Worm (Caenorhabditis elegans) whole organism, midembryonic: ENCODE results near the gene B0395.3.

Source experiments
- flt-1 ChIP-seq: fragments of 200-800 bp; sonication (Bioruptor generic); IDR thresholded peaks from 2 replicates; pipeline ENCODE4 v1.3.6; 2022; ENCODE audit warnings: missing genetic modification characterization, missing compliant biosample characterization
- ref-1 ChIP-seq: fragments of 200-800 bp; sonication (Bioruptor generic); conservative IDR thresholded peaks from 2 replicates; pipeline ENCODE4 v1.3.6; 2022; ENCODE audit warnings: missing genetic modification reagents, missing genetic modification characterization, missing compliant biosample characterization
- ztf-23 ChIP-seq: fragments of 200-800 bp; sonication (Bioruptor generic); IDR thresholded peaks from 2 replicates; pipeline ENCODE4 v1.3.6; 2022; ENCODE audit warnings: missing genetic modification reagents, missing genetic modification characterization, missing compliant biosample characterization

DNA sequence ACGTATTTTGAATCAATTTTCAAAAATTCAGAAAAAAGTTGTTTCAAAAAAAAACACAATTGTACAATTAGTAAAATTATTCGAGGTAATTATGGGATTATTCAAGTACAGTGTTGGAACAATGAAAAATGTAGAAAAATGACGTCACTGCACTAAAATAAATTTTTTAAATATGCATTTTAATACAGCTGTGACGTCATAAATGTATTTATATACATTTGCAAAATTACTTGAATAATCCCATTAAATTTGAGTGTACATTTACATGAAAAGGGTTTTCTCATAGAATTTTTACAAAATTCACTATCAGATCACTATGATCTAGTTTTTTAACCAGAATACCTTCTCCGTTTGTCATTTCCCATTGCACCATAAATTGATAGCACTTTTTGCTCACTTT lies 51.5 kb downstream of the B0395.3 start:
- no peak for TF ChIP-seq flt-1 (GFP tag; lab: Robert Waterston, UW)
- TF ChIP-seq ref-1 (GFP tag; lab: Robert Waterston, UW) = no peak
- TF ChIP-seq ztf-23 (GFP tag; lab: Robert Waterston, UW) = no peak
